ENCODE assay signal across 1 worm cellular context in the genomic region with DNA sequence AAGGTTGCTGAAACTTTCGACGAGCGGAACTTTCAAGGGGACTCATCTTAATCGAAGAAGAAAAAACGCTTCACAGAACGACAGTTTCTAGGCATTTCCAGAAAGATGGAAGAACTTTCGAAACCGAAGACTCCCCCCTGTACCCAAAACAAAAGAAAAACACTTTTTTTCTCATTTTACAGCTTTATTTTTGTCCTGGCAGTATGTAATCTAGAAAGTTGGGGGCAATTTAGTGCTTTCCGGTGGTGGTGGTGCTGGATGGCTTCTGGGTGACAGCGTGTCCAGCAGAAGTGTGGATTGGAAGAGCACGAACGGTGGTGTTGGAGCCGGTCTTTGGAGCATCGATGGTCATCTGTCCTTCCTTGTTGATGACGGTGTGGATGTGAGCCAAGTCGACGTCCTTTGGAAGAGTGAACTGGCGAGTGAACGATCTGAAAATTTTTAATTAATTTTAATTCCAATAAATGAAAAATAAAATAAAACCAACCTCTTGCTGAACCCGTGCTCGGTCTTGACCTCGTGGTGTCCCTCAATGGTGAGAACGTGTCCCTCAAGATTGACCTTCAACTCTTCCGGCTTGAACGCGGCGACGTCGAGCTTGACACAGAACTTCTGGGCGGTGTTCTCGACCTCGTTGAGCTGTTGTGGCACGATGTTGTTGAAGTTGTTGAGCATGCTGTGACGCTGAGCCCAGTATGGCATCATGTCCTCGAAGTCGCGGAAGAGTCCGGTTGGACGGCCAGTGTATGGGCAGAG.
TF ChIP-seq lines count a peak whose summit lies in the region.

No protein-coding gene starts in this region.

TF ChIP-seq in whole organism, young adult, 124 proteins besides CTCF, POLR2A, EP300 and RAD21 (continued from another document):
- TF ChIP-seq zim-3 (tag; optimal IDR thresholded peaks at IDR 0.05; lab: Kevin White, UChicago) = no peak
- no peak for TF ChIP-seq sea-2 (GFP tag; IDR thresholded peaks at IDR 0.05; lab: Robert Waterston, UW)
- TF ChIP-seq hmg-20 (GFP tag; IDR thresholded peaks at IDR 0.05; lab: Robert Waterston, UW) = peak; percentile 10; the same call in 1 of the 2 replicates
- peak; percentile 40; the same call in 1 of the 2 replicates for TF ChIP-seq ceh-100 (GFP tag; IDR thresholded peaks at IDR 0.05; lab: Robert Waterston, UW)
- peak; percentile 55; the same call in 1 of the 2 replicates for TF ChIP-seq ztf-25 (GFP tag; IDR thresholded peaks at IDR 0.05; lab: Robert Waterston, UW)
- peak; percentile 52 for TF ChIP-seq sptf-2 (GFP tag; optimal IDR thresholded peaks at IDR 0.05; lab: Kevin White, UChicago)
- TF ChIP-seq ekl-4 (GFP tag; IDR thresholded peaks at IDR 0.05; lab: Robert Waterston, UW) = peak; percentile 57
- peak; percentile 58 for TF ChIP-seq athp-1 (tag; optimal IDR thresholded peaks at IDR 0.05; lab: Kevin White, UChicago)
- peak; percentile 78 for TF ChIP-seq ceh-58 (GFP tag; IDR thresholded peaks at IDR 0.05; lab: Robert Waterston, UW)
- TF ChIP-seq let-526 (GFP tag; IDR thresholded peaks at IDR 0.05; lab: Robert Waterston, UW) = no peak
- peak; percentile 13 for TF ChIP-seq egl-44 (GFP tag; IDR thresholded peaks at IDR 0.05; lab: Robert Waterston, UW)
- TF ChIP-seq nfyb-1 (GFP tag; IDR thresholded peaks at IDR 0.05; lab: Robert Waterston, UW) = no peak
- peak; percentile 70 for TF ChIP-seq madf-8 (GFP tag; conservative IDR thresholded peaks at IDR 0.05; lab: Robert Waterston, UW)
- TF ChIP-seq Y53F4B.3 (GFP tag; IDR thresholded peaks at IDR 0.05; lab: Robert Waterston, UW) = no peak; the same call in 1 of the 2 replicates
- TF ChIP-seq ceh-79 (tag; optimal IDR thresholded peaks at IDR 0.05; lab: Kevin White, UChicago) = no peak
- no peak for TF ChIP-seq chd-7 (tag; optimal IDR thresholded peaks at IDR 0.05; lab: Kevin White, UChicago)
- peak; percentile 95 for TF ChIP-seq hrde-1 (tag; optimal IDR thresholded peaks at IDR 0.05; lab: Kevin White, UChicago; ENCODE audit: borderline replicate concordance)
- peak; percentile 93 for TF ChIP-seq Y53G8AR.9 (GFP tag; conservative IDR thresholded peaks at IDR 0.05; lab: Robert Waterston, UW)
- no peak for TF ChIP-seq somi-1 (GFP tag; optimal IDR thresholded peaks at IDR 0.05; lab: Kevin White, UChicago)
- TF ChIP-seq ztf-3 (GFP tag; optimal IDR thresholded peaks at IDR 0.05; lab: Kevin White, UChicago) = no peak
- TF ChIP-seq cebp-1 (GFP tag; IDR thresholded peaks at IDR 0.05; lab: Robert Waterston, UW) = no peak
- TF ChIP-seq cebp-1 (tag; optimal IDR thresholded peaks at IDR 0.05; lab: Kevin White, UChicago) = peak; percentile 76
- TF ChIP-seq nhr-90 (tag; optimal IDR thresholded peaks at IDR 0.05; lab: Kevin White, UChicago) = peak; percentile 58
- TF ChIP-seq T26A5.8 (tag; optimal IDR thresholded peaks at IDR 0.05; lab: Kevin White, UChicago) = no peak
- TF ChIP-seq T07F8.4 (tag; optimal IDR thresholded peaks at IDR 0.05; lab: Kevin White, UChicago) = no peak
- TF ChIP-seq F55B11.4 (tag; optimal IDR thresholded peaks at IDR 0.05; lab: Kevin White, UChicago; ENCODE audit: borderline replicate concordance, insufficient read depth) = no peak
- TF ChIP-seq zfh-2 (GFP tag; conservative IDR thresholded peaks at IDR 0.05; lab: Robert Waterston, UW) = peak; percentile 80
- peak; percentile 22 for TF ChIP-seq die-1 (tag; optimal IDR thresholded peaks at IDR 0.05; lab: Kevin White, UChicago)
- no peak for TF ChIP-seq let-607 (tag; optimal IDR thresholded peaks at IDR 0.05; lab: Kevin White, UChicago)
- TF ChIP-seq madf-3 (GFP tag; IDR thresholded peaks at IDR 0.05; lab: Robert Waterston, UW) = peak; percentile 41; the same call in 1 of the 2 replicates
- TF ChIP-seq gei-17 (GFP tag; optimal IDR thresholded peaks at IDR 0.05; lab: Kevin White, UChicago) = no peak
- TF ChIP-seq lsy-27 (tag; optimal IDR thresholded peaks at IDR 0.05; lab: Kevin White, UChicago; ENCODE audit: borderline replicate concordance, insufficient read depth) = no peak
- peak; percentile 96 for TF ChIP-seq lin-26 (GFP tag; IDR thresholded peaks at IDR 0.05; lab: Robert Waterston, UW)
- TF ChIP-seq egrh-3 (GFP tag; IDR thresholded peaks at IDR 0.05; lab: Robert Waterston, UW) = no peak; the same call in 1 of the 2 replicates
- peak; percentile 88 for TF ChIP-seq snpc-3.4 (tag; optimal IDR thresholded peaks at IDR 0.05; lab: Kevin White, UChicago)
- peak; percentile 79 for TF ChIP-seq dox-1 (GFP tag; IDR thresholded peaks at IDR 0.05; lab: Robert Waterston, UW)
- no peak for TF ChIP-seq ztf-6 (GFP tag; IDR thresholded peaks at IDR 0.05; lab: Robert Waterston, UW)
- peak; percentile 60 for TF ChIP-seq repo-1 (tag; optimal IDR thresholded peaks at IDR 0.05; lab: Kevin White, UChicago)
- no peak for TF ChIP-seq hlh-12 (tag; optimal IDR thresholded peaks at IDR 0.05; lab: Kevin White, UChicago)
- TF ChIP-seq pbrm-1 (GFP tag; IDR thresholded peaks at IDR 0.05; lab: Robert Waterston, UW) = peak; percentile 59
- TF ChIP-seq ztf-26 (tag; optimal IDR thresholded peaks at IDR 0.05; lab: Kevin White, UChicago) = no peak
- no peak for TF ChIP-seq madf-10 (tag; optimal IDR thresholded peaks at IDR 0.05; lab: Kevin White, UChicago)
- TF ChIP-seq Y95B8A.8 (GFP tag; IDR thresholded peaks at IDR 0.05; lab: Robert Waterston, UW) = peak; percentile 94; the same call in 1 of the 2 replicates
- TF ChIP-seq sdz-38 (tag; optimal IDR thresholded peaks at IDR 0.05; lab: Kevin White, UChicago) = no peak
- peak; percentile 55 for TF ChIP-seq ama-1 (optimal IDR thresholded peaks at IDR 0.05; lab: Kevin White, UChicago)
- TF ChIP-seq ama-1 (GFP tag; optimal IDR thresholded peaks at IDR 0.05; lab: Kevin White, UChicago) = peak in 1 of 2 experiments; percentile 91
TF ChIP-seq in whole organism, young adult: peak in this region for 59.
